Worm (Caenorhabditis elegans): ENCODE results near the gene egl-3.
A peak's percentile ranks its signal among the peaks of the same experiment; 100 is the strongest.

The egl-3 gene

ce11 chrV:10178166-10178565 lies 4.6 kb upstream of the egl-3 start:
- TF ChIP-seq nhr-23 (tag; optimal IDR thresholded peaks at IDR 0.05) (peak; percentile 42), pqm-1 (tag; optimal IDR thresholded peaks at IDR 0.05) (peak; percentile 9), ztf-4 (tag; optimal IDR thresholded peaks at IDR 0.05) (no peak), sea-2 (GFP tag; optimal IDR thresholded peaks at IDR 0.05) (no peak), mdl-1 (tag; optimal IDR thresholded peaks at IDR 0.05) (no peak), nhr-43 (tag; optimal IDR thresholded peaks at IDR 0.05; ENCODE audit: poor library complexity, severe bottlenecking) (peak; percentile 66), ceh-82 (tag; optimal IDR thresholded peaks at IDR 0.05) (no peak), unc-62 (GFP tag; optimal IDR thresholded peaks at IDR 0.05) (no peak), nhr-77 (tag; optimal IDR thresholded peaks at IDR 0.05) (no peak), snpc-4 (tag; optimal IDR thresholded peaks at IDR 0.05) (peak; percentile 45), fkh-10 (GFP tag; optimal IDR thresholded peaks at IDR 0.05) (no peak), tbx-2 (tag; optimal IDR thresholded peaks at IDR 0.05) (no peak), zag-1 (tag; optimal IDR thresholded peaks at IDR 0.05) (no peak), nfya-1 (tag; optimal IDR thresholded peaks at IDR 0.05; ENCODE audit: insufficient read depth) (peak; percentile 45), skn-1 (tag; optimal IDR thresholded peaks at IDR 0.05) (peak; percentile 69), fos-1 (tag; optimal IDR thresholded peaks at IDR 0.05) (no peak), nhr-76 (tag; optimal IDR thresholded peaks at IDR 0.05) (no peak), eor-1 (tag; optimal IDR thresholded peaks at IDR 0.05) (no peak), lin-15B (tag; optimal IDR thresholded peaks at IDR 0.05) (peak; percentile 72), elt-2 (tag; optimal IDR thresholded peaks at IDR 0.05) (peak; percentile 14), nhr-25 (tag; optimal IDR thresholded peaks at IDR 0.05) (peak; percentile 85), jun-1 (tag; optimal IDR thresholded peaks at IDR 0.05) (peak; percentile 10), elt-3 (tag; optimal IDR thresholded peaks at IDR 0.05) (no peak), R02D3.7 (tag; optimal IDR thresholded peaks at IDR 0.05) (no peak), pha-4 (tag; optimal IDR thresholded peaks at IDR 0.05) (peak; percentile 73)

- TF ChIP-seq nfya-1 (tag; optimal IDR thresholded peaks at IDR 0.05; ENCODE audit: insufficient read depth) (peak; percentile 98), fkh-10 (GFP tag; optimal IDR thresholded peaks at IDR 0.05) (peak; percentile 95), elt-1 (tag; optimal IDR thresholded peaks at IDR 0.05) (peak; percentile 55), nhr-237 (tag; optimal IDR thresholded peaks at IDR 0.05) (no peak), sea-2 (GFP tag; optimal IDR thresholded peaks at IDR 0.05) (peak; percentile 60), nhr-77 (tag; optimal IDR thresholded peaks at IDR 0.05) (no peak), daf-12 (tag; optimal IDR thresholded peaks at IDR 0.05) (no peak), lin-15B (tag; optimal IDR thresholded peaks at IDR 0.05) (peak; percentile 47), lsy-12 (tag; optimal IDR thresholded peaks at IDR 0.05) (peak; percentile 57), R02D3.7 (tag; optimal IDR thresholded peaks at IDR 0.05) (no peak), nhr-25 (tag; optimal IDR thresholded peaks at IDR 0.05) (no peak), nhr-11 (tag; optimal IDR thresholded peaks at IDR 0.05) (peak; percentile 79), elt-3 (tag; optimal IDR thresholded peaks at IDR 0.05) (no peak), jun-1 (tag; optimal IDR thresholded peaks at IDR 0.05) (no peak), zag-1 (tag; optimal IDR thresholded peaks at IDR 0.05) (peak; percentile 69), fos-1 (tag; optimal IDR thresholded peaks at IDR 0.05) (no peak), unc-62 (GFP tag; optimal IDR thresholded peaks at IDR 0.05) (peak; percentile 66), ceh-16 (tag; optimal IDR thresholded peaks at IDR 0.05) (no peak), nhr-67 (tag; optimal IDR thresholded peaks at IDR 0.05) (no peak), pqm-1 (tag; optimal IDR thresholded peaks at IDR 0.05) (no peak), ztf-4 (tag; optimal IDR thresholded peaks at IDR 0.05) (no peak), nhr-76 (tag; optimal IDR thresholded peaks at IDR 0.05) (no peak), ceh-28 (tag; optimal IDR thresholded peaks at IDR 0.05) (peak; percentile 88), lin-39 (tag; optimal IDR thresholded peaks at IDR 0.05) (peak; percentile 85), mdl-1 (tag; optimal IDR thresholded peaks at IDR 0.05) (peak; percentile 10), ceh-82 (tag; optimal IDR thresholded peaks at IDR 0.05) (no peak), egl-5 (tag; optimal IDR thresholded peaks at IDR 0.05) (peak; percentile 36), hmg-11 (tag; optimal IDR thresholded peaks at IDR 0.05) (peak; percentile 91), unc-39 (tag; optimal IDR thresholded peaks at IDR 0.05) (no peak), ZK546.5 (tag; optimal IDR thresholded peaks at IDR 0.05) (no peak), ama-1 (optimal IDR thresholded peaks at IDR 0.05) (no peak), tbx-2 (tag; optimal IDR thresholded peaks at IDR 0.05) (peak; percentile 72), mml-1 (tag; optimal IDR thresholded peaks at IDR 0.05) (no peak), nhr-43 (tag; optimal IDR thresholded peaks at IDR 0.05; ENCODE audit: poor library complexity, severe bottlenecking) (no peak), snpc-4 (tag; optimal IDR thresholded peaks at IDR 0.05) (peak; percentile 35), skn-1 (tag; optimal IDR thresholded peaks at IDR 0.05) (no peak), nhr-28 (tag; optimal IDR thresholded peaks at IDR 0.05) (no peak), pha-4 (tag; optimal IDR thresholded peaks at IDR 0.05) (no peak), ztf-11 (tag; optimal IDR thresholded peaks at IDR 0.05) (no peak), elt-2 (tag; optimal IDR thresholded peaks at IDR 0.05) (no peak), nhr-23 (tag; optimal IDR thresholded peaks at IDR 0.05) (no peak)
Measured at ce11 chrV:10174632-10175075, 1.1 kb upstream of the egl-3 start.
